Worm (Caenorhabditis elegans) whole organism, young adult: ENCODE data around the gene lido-12.

Experiments
- B0035.1 ChIP-seq: sonication (generic microtip); optimal IDR thresholded peaks from 2 replicates; lab custom pipeline; 2016; ENCODE audit warnings: missing genetic modification characterization, mild to moderate bottlenecking, missing compliant biosample characterization, missing genotype, missing genetic modification reagents
- B0261.1 ChIP-seq: sonication (generic microtip); optimal IDR thresholded peaks from 2 replicates; lab custom pipeline; 2016; ENCODE audit warnings: mild to moderate bottlenecking, missing genetic modification characterization, moderate library complexity, missing compliant biosample characterization
- F22D6.2 ChIP-seq: sonication (generic microtip); optimal IDR thresholded peaks from 2 replicates; lab custom pipeline; 2016; ENCODE audit warnings: mild to moderate bottlenecking, missing genetic modification characterization, missing compliant biosample characterization
- F39B2.1 ChIP-seq: fragments of 200-800 bp; sonication (Bioruptor generic); IDR thresholded peaks from 2 replicates; pipeline ENCODE4 v1.3.6; 2022; ENCODE audit warnings: missing genetic modification reagents, missing genetic modification characterization, missing compliant biosample characterization
- F52B5.7 ChIP-seq: sonication (generic microtip); optimal IDR thresholded peaks from 2 replicates; lab custom pipeline; 2016; ENCODE audit warnings: mild to moderate bottlenecking, missing genetic modification characterization, missing compliant biosample characterization
- Y53F4B.3 ChIP-seq: fragments of 200-800 bp; sonication (Bioruptor generic); IDR thresholded peaks from 2 replicates; pipeline ENCODE4 v1.3.6; 2022; ENCODE audit warnings: missing genetic modification reagents, missing genetic modification characterization, missing compliant biosample characterization
- Y56A3A.18 ChIP-seq: fragments of 200-800 bp; sonication (Bioruptor generic); IDR thresholded peaks from 2 replicates; pipeline ENCODE4 v1.3.6; 2022; ENCODE audit warnings: missing genetic modification reagents, missing genetic modification characterization, missing compliant biosample characterization
- ZK185.1 ChIP-seq: sonication (generic microtip); optimal IDR thresholded peaks from 2 replicates; lab custom pipeline; 2016; ENCODE audit warnings: mild to moderate bottlenecking, missing genetic modification characterization, missing compliant biosample characterization; ENCODE audit not compliant: poor library complexity, severe bottlenecking
- aptf-2 ChIP-seq: fragments of 200-800 bp; sonication (Bioruptor generic); conservative IDR thresholded peaks from 2 replicates; pipeline ENCODE4 v1.3.6; 2022; ENCODE audit warnings: missing genetic modification reagents, missing genetic modification characterization, missing compliant biosample characterization
- cebp-1 ChIP-seq, 2 experiments: fragments of 200-800 bp in 1 of 2; sonication (Bioruptor generic) in 1 of 2; sonication (generic microtip) in 1 of 2; IDR thresholded peaks in 1 of 2; optimal IDR thresholded peaks in 1 of 2; 2 replicates each; pipeline versions ENCODE4 v1.3.6 to Lab custom; 2017 to 2022; ENCODE audit warnings: missing compliant biosample characterization in 2 of 2, missing genetic modification characterization in 2 of 2, mild to moderate bottlenecking in 1 of 2, missing genetic modification reagents in 1 of 2, moderate library complexity in 1 of 2
- ceh-100 ChIP-seq: fragments of 200-800 bp; sonication (Bioruptor generic); IDR thresholded peaks from 2 replicates; pipeline ENCODE4 v1.3.6; 2022; ENCODE audit warnings: missing genetic modification reagents, missing genetic modification characterization, missing compliant biosample characterization
- ceh-27 ChIP-seq: fragments of 200-800 bp; sonication (Bioruptor generic); optimal IDR thresholded peaks from 2 replicates; lab custom pipeline; 2018; ENCODE audit warnings: mild to moderate bottlenecking, missing genetic modification characterization, moderate library complexity, missing compliant biosample characterization
- ceh-58 ChIP-seq: fragments of 200-800 bp; sonication (Bioruptor generic); IDR thresholded peaks from 2 replicates; pipeline ENCODE4 v1.3.6; 2022; ENCODE audit warnings: missing genetic modification characterization, missing compliant biosample characterization
- chd-7 ChIP-seq: sonication (generic microtip); optimal IDR thresholded peaks from 2 replicates; lab custom pipeline; 2016; ENCODE audit warnings: mild to moderate bottlenecking, missing genetic modification characterization, moderate library complexity, missing compliant biosample characterization
- egl-18 ChIP-seq: fragments of 200-800 bp; sonication (Bioruptor generic); IDR thresholded peaks from 2 replicates; pipeline ENCODE4 v1.3.6; 2022; ENCODE audit warnings: missing genetic modification reagents, missing genetic modification characterization, missing compliant biosample characterization
- hlh-12 ChIP-seq: sonication (generic microtip); optimal IDR thresholded peaks from 2 replicates; lab custom pipeline; 2016; ENCODE audit warnings: missing genetic modification characterization, missing compliant biosample characterization
- hlh-26 ChIP-seq: fragments of 200-800 bp; sonication (Bioruptor generic); conservative IDR thresholded peaks from 2 replicates; pipeline ENCODE4 v1.3.6; 2022; ENCODE audit warnings: missing genetic modification reagents, missing genetic modification characterization, missing compliant biosample characterization
- hmg-1.2 ChIP-seq: fragments of 200-800 bp; sonication (Bioruptor generic); IDR thresholded peaks from 2 replicates; pipeline ENCODE4 v1.3.6; 2022; ENCODE audit warnings: missing genetic modification reagents, missing genetic modification characterization, missing compliant biosample characterization
- lin-54 ChIP-seq: fragments of 200-800 bp; sonication (Bioruptor generic); optimal IDR thresholded peaks from 2 replicates; lab custom pipeline; 2018; ENCODE audit warnings: mild to moderate bottlenecking, missing genetic modification characterization, missing compliant biosample characterization
- lsl-1 ChIP-seq: fragments of 200-800 bp; sonication (Bioruptor generic); optimal IDR thresholded peaks from 2 replicates; lab custom pipeline; 2018; ENCODE audit warnings: mild to moderate bottlenecking, missing genetic modification characterization, moderate library complexity, missing compliant biosample characterization
- mel-28 ChIP-seq: sonication (generic microtip); optimal IDR thresholded peaks from 2 replicates; lab custom pipeline; 2016; ENCODE audit warnings: borderline replicate concordance, mild to moderate bottlenecking, missing genetic modification characterization, missing compliant biosample characterization
- nfya-1 ChIP-seq: sonication (generic microtip); optimal IDR thresholded peaks from 2 replicates; lab custom pipeline; 2017; ENCODE audit warnings: antibody characterized with exemption, missing compliant biosample characterization, missing genetic modification characterization, borderline replicate concordance; ENCODE audit not compliant: insufficient read depth
- nfya-2 ChIP-seq: fragments of 200-800 bp; sonication (Bioruptor generic); IDR thresholded peaks from 2 replicates; pipeline ENCODE4 v1.3.6; 2022; ENCODE audit warnings: missing genetic modification reagents, missing genetic modification characterization, missing compliant biosample characterization
- nhr-179 ChIP-seq: sonication (generic microtip); optimal IDR thresholded peaks from 2 replicates; lab custom pipeline; 2016; ENCODE audit warnings: mild to moderate bottlenecking, missing genetic modification characterization, missing compliant biosample characterization
- rec-8 ChIP-seq, 2 experiments: sonication (generic microtip); optimal IDR thresholded peaks; 2 replicates each; lab custom pipeline; 2016; ENCODE audit warnings: mild to moderate bottlenecking in 2 of 2, missing genetic modification characterization in 2 of 2, missing genetic modification reagents in 2 of 2, missing genotype in 2 of 2, missing biosample characterization in 1 of 2, missing compliant biosample characterization in 1 of 2, moderate library complexity in 1 of 2
- snpc-1.1 ChIP-seq: sonication (generic microtip); optimal IDR thresholded peaks from 2 replicates; lab custom pipeline; 2017; ENCODE audit warnings: missing genetic modification characterization, mild to moderate bottlenecking, missing compliant biosample characterization, antibody characterized with exemption, moderate library complexity, missing genotype, missing genetic modification reagents; ENCODE audit not compliant: insufficient read depth
- snpc-1.3 ChIP-seq: sonication (generic microtip); optimal IDR thresholded peaks from 2 replicates; lab custom pipeline; 2017; ENCODE audit warnings: missing genetic modification characterization, mild to moderate bottlenecking, missing compliant biosample characterization, antibody characterized with exemption, moderate library complexity, missing genotype, missing genetic modification reagents; ENCODE audit not compliant: insufficient read depth
- snpc-4 ChIP-seq, 5 experiments: fragments of 150-350 bp in 1 of 5; sonication (generic microtip) in 4 of 5; optimal IDR thresholded peaks; 2 replicates each; lab custom pipeline; 2014 to 2018; ENCODE audit warnings: missing genetic modification characterization in 5 of 5, missing biosample characterization in 3 of 5, antibody characterized with exemption in 2 of 5, mild to moderate bottlenecking in 2 of 5, missing compliant biosample characterization in 2 of 5, missing genotype in 2 of 5, moderate library complexity in 2 of 5, missing genetic modification reagents in 1 of 5
- unc-130 ChIP-seq: sonication (generic microtip); optimal IDR thresholded peaks from 2 replicates; lab custom pipeline; 2016; ENCODE audit warnings: missing genetic modification reagents, missing genetic modification characterization, missing compliant biosample characterization
- zfh-2 ChIP-seq: fragments of 200-800 bp; sonication (Bioruptor generic); conservative IDR thresholded peaks from 2 replicates; pipeline ENCODE4 v1.3.6; 2022; ENCODE audit warnings: missing genetic modification reagents, missing genetic modification characterization, missing compliant biosample characterization
- zim-3 ChIP-seq: sonication (generic microtip); optimal IDR thresholded peaks from 2 replicates; lab custom pipeline; 2017; ENCODE audit warnings: mild to moderate bottlenecking, missing genetic modification characterization, moderate library complexity, missing compliant biosample characterization
- ztf-25 ChIP-seq: fragments of 200-800 bp; sonication (Bioruptor generic); IDR thresholded peaks from 2 replicates; pipeline ENCODE4 v1.3.6; 2022; ENCODE audit warnings: missing genetic modification reagents, missing genetic modification characterization, missing compliant biosample characterization
- ztf-28 ChIP-seq: fragments of 200-800 bp; sonication (Bioruptor generic); IDR thresholded peaks from 2 replicates; pipeline ENCODE4 v1.3.6; 2022; ENCODE audit warnings: missing genetic modification reagents, missing genetic modification characterization, missing compliant biosample characterization

Gene lido-12

ce11 chrII:3019807-3020206 is 14.2 kb downstream of the lido-12 start, which contains the start of gene clec-3:
Gene clec-3, minus strand, starts transcription at chrII:3019907.
- no peak for TF ChIP-seq nfya-1 (tag; lab: Kevin White, UChicago)
- TF ChIP-seq ztf-25 (GFP tag; lab: Robert Waterston, UW), result no peak
- no peak for TF ChIP-seq mel-28 (tag; lab: Kevin White, UChicago)
- no peak for TF ChIP-seq hlh-26 (GFP tag; lab: Robert Waterston, UW)
- TF ChIP-seq snpc-1.3 (tag; lab: Kevin White, UChicago), result no peak
- no peak for TF ChIP-seq ceh-100 (GFP tag; lab: Robert Waterston, UW)
- no peak for TF ChIP-seq F39B2.1
- no peak for TF ChIP-seq F22D6.2 (tag; lab: Kevin White, UChicago)
- TF ChIP-seq zim-3 (tag; lab: Kevin White, UChicago), result no peak
- TF ChIP-seq lsl-1 (GFP tag; lab: Kevin White, UChicago), result no peak
- no peak for TF ChIP-seq B0261.1

- TF ChIP-seq chd-7 (tag; lab: Kevin White, UChicago) (no peak), F39B2.1 (no peak)
Observed at ce11 chrII:3020899-3021298, 15.3 kb downstream of the lido-12 start.

- TF ChIP-seq hlh-12 (tag; lab: Kevin White, UChicago) (no peak), ZK185.1 (tag; lab: Kevin White, UChicago) (no peak), snpc-4 (GFP tag; optimal IDR thresholded peaks at IDR 0.05; lab: Kevin White, UChicago) (no peak), snpc-4 (tag; optimal IDR thresholded peaks at IDR 0.05; lab: Kevin White, UChicago) (peak in 2 of 4 experiments; percentile 69 to 76), aptf-2 (GFP tag; lab: Robert Waterston, UW) (no peak), snpc-1.1 (tag; lab: Kevin White, UChicago) (peak; percentile 10), zfh-2 (no peak), hmg-1.2 (GFP tag; lab: Robert Waterston, UW) (peak; percentile 39), cebp-1 (GFP tag; IDR thresholded peaks at IDR 0.05; lab: Robert Waterston, UW) (no peak), cebp-1 (tag; optimal IDR thresholded peaks at IDR 0.05; lab: Kevin White, UChicago) (no peak)
Observed at ce11 chrII:3023381-3023935, 17.9 kb downstream of the lido-12 start, which contains the start of gene clec-2. Gene clec-2, minus strand, starts transcription at chrII:3023431.

ce11 chrII:3024655-3025054 is 19.1 kb downstream of the lido-12 start:
- no peak for TF ChIP-seq F52B5.7 (tag; lab: Kevin White, UChicago)
- TF ChIP-seq B0261.1, result no peak
- no peak for TF ChIP-seq Y53F4B.3 (GFP tag; lab: Robert Waterston, UW)
- no peak for TF ChIP-seq Y56A3A.18 (GFP tag; lab: Robert Waterston, UW)
- TF ChIP-seq cebp-1 (GFP tag; IDR thresholded peaks at IDR 0.05; lab: Robert Waterston, UW), result no peak
- no peak for TF ChIP-seq cebp-1 (tag; optimal IDR thresholded peaks at IDR 0.05; lab: Kevin White, UChicago)
- TF ChIP-seq unc-130 (GFP tag; lab: Kevin White, UChicago), result no peak
- no peak for TF ChIP-seq nfya-2 (GFP tag; lab: Robert Waterston, UW)
- no peak for TF ChIP-seq ztf-28 (GFP tag; lab: Robert Waterston, UW)
- TF ChIP-seq nhr-179 (tag; lab: Kevin White, UChicago), result no peak
- TF ChIP-seq ceh-100 (GFP tag; lab: Robert Waterston, UW), result no peak
- no peak for TF ChIP-seq hmg-1.2 (GFP tag; lab: Robert Waterston, UW)
- TF ChIP-seq ceh-27, result no peak
- TF ChIP-seq B0035.1 (tag; lab: Kevin White, UChicago), result no peak
- TF ChIP-seq mel-28 (tag; lab: Kevin White, UChicago), result no peak
- no peak for TF ChIP-seq ceh-58 (GFP tag; lab: Robert Waterston, UW)
- no peak for TF ChIP-seq rec-8 (tag; optimal IDR thresholded peaks at IDR 0.05; lab: Kevin White, UChicago)
- TF ChIP-seq egl-18, result no peak
- TF ChIP-seq lin-54 (GFP tag; lab: Kevin White, UChicago), result no peak
